Worm (Caenorhabditis elegans) whole organism, L1 larva: ENCODE results near the gene C49C3.15.

ENCODE experiments used
- C16A3.4 ChIP-seq: fragments of 150-350 bp; optimal IDR thresholded peaks from 2 replicates; lab custom pipeline; 2014; ENCODE audit warnings: missing biosample characterization, missing genetic modification characterization
- C34B4.2 ChIP-seq: sonication (generic microtip); optimal IDR thresholded peaks from 2 replicates; lab custom pipeline; 2017; ENCODE audit warnings: mild to moderate bottlenecking, missing genetic modification characterization, missing compliant biosample characterization
- aha-1 ChIP-seq: fragments of 150-350 bp; optimal IDR thresholded peaks from 2 replicates; lab custom pipeline; 2014; ENCODE audit warnings: missing biosample characterization, missing genetic modification characterization
- alr-1 ChIP-seq: fragments of 200-800 bp; sonication (Bioruptor generic); optimal IDR thresholded peaks from 2 replicates; lab custom pipeline; 2018; ENCODE audit warnings: borderline replicate concordance, mild to moderate bottlenecking, missing genetic modification characterization, missing compliant biosample characterization
- ama-1 ChIP-seq: fragments of 150-350 bp; optimal IDR thresholded peaks from 2 replicates; lab custom pipeline; 2014
- ceh-63 ChIP-seq: fragments of 200-800 bp; sonication (Bioruptor generic); optimal IDR thresholded peaks from 2 replicates; lab custom pipeline; 2018; ENCODE audit warnings: mild to moderate bottlenecking, missing genetic modification characterization, missing compliant biosample characterization
- ceh-8 ChIP-seq: fragments of 200-800 bp; sonication (Bioruptor generic); optimal IDR thresholded peaks from 2 replicates; lab custom pipeline; 2018; ENCODE audit warnings: mild to moderate bottlenecking, missing genetic modification characterization, moderate library complexity, missing compliant biosample characterization
- ceh-90 ChIP-seq: sonication (generic microtip); optimal IDR thresholded peaks from 2 replicates; lab custom pipeline; 2016; ENCODE audit warnings: missing genetic modification characterization, missing compliant biosample characterization
- ces-1 ChIP-seq: fragments of 150-350 bp; optimal IDR thresholded peaks from 2 replicates; lab custom pipeline; 2014; ENCODE audit warnings: missing biosample characterization, missing genetic modification reagents, missing genetic modification characterization
- dpl-1 ChIP-seq, 3 experiments: fragments of 150-350 bp in 2 of 3; sonication (generic microtip) in 1 of 3; optimal IDR thresholded peaks; 2 replicates each; lab custom pipeline; 2014 to 2017; ENCODE audit warnings: missing biosample characterization in 3 of 3, missing genetic modification characterization in 3 of 3, missing genetic modification reagents in 3 of 3
- dsc-1 ChIP-seq: sonication (generic microtip); optimal IDR thresholded peaks from 2 replicates; lab custom pipeline; 2016; ENCODE audit warnings: mild to moderate bottlenecking, missing genetic modification characterization, missing compliant biosample characterization
- efl-1 ChIP-seq, 4 experiments: fragments of 150-350 bp; optimal IDR thresholded peaks in 3 of 4; peaks in 1 of 4; 1 replicate in 1 of 4; 2 replicates in 3 of 4; lab custom pipeline; 2014; ENCODE audit warnings: missing biosample characterization in 2 of 4, missing genetic modification characterization in 2 of 4, missing genetic modification reagents in 2 of 4
- egl-27 ChIP-seq, 2 experiments: fragments of 150-350 bp in 1 of 2; sonication (generic microtip); optimal IDR thresholded peaks; 3 replicates each; lab custom pipeline; 2017 to 2018; ENCODE audit warnings: missing biosample characterization in 2 of 2, missing genetic modification characterization in 2 of 2, missing genetic modification reagents in 2 of 2
- elt-3 ChIP-seq, 6 experiments: fragments of 150-350 bp in 1 of 6; sonication (generic microtip); optimal IDR thresholded peaks; 2 replicates each; lab custom pipeline; 2017 to 2018; ENCODE audit warnings: missing biosample characterization in 6 of 6, missing genetic modification characterization in 6 of 6, inconsistent platforms in 1 of 6
- fkh-10 ChIP-seq: sonication (generic microtip); optimal IDR thresholded peaks from 2 replicates; lab custom pipeline; 2017; ENCODE audit warnings: missing biosample characterization, missing genetic modification reagents, missing genetic modification characterization
- fkh-4 ChIP-seq: sonication (generic microtip); optimal IDR thresholded peaks from 2 replicates; lab custom pipeline; 2016; ENCODE audit warnings: missing compliant biosample characterization, missing genetic modification characterization, borderline replicate concordance
- fkh-8 ChIP-seq: sonication (generic microtip); optimal IDR thresholded peaks from 2 replicates; lab custom pipeline; 2016; ENCODE audit warnings: mild to moderate bottlenecking, missing genetic modification characterization, missing compliant biosample characterization
- fos-1 ChIP-seq: fragments of 150-350 bp; optimal IDR thresholded peaks from 2 replicates; lab custom pipeline; 2014; ENCODE audit warnings: missing biosample characterization, missing genetic modification characterization
- grh-1 ChIP-seq: fragments of 200-800 bp; sonication (Bioruptor generic); IDR thresholded peaks from 2 replicates; pipeline ENCODE4 v1.3.6; 2022; ENCODE audit warnings: missing genetic modification reagents, missing genetic modification characterization, missing compliant biosample characterization
- hlh-17 ChIP-seq: fragments of 200-800 bp; sonication (Bioruptor generic); optimal IDR thresholded peaks from 2 replicates; lab custom pipeline; 2018; ENCODE audit warnings: missing genetic modification characterization, mild to moderate bottlenecking, missing compliant biosample characterization, moderate library complexity, borderline replicate concordance
- hlh-4 ChIP-seq: sonication (generic microtip); optimal IDR thresholded peaks from 2 replicates; lab custom pipeline; 2016; ENCODE audit warnings: mild to moderate bottlenecking, missing genetic modification characterization, missing compliant biosample characterization
- hpl-2 ChIP-seq: fragments of 150-350 bp; optimal IDR thresholded peaks from 2 replicates; lab custom pipeline; 2014; ENCODE audit warnings: missing biosample characterization, missing genetic modification reagents, missing genetic modification characterization
- isw-1 ChIP-seq: fragments of 200-800 bp; sonication (Bioruptor generic); IDR thresholded peaks from 2 replicates; pipeline ENCODE4 v1.3.6; 2022; ENCODE audit warnings: missing genetic modification characterization, missing compliant biosample characterization
- jun-1 ChIP-seq: fragments of 150-350 bp; optimal IDR thresholded peaks from 2 replicates; lab custom pipeline; 2014; ENCODE audit warnings: missing biosample characterization, missing genetic modification reagents, missing genetic modification characterization
- lin-13 ChIP-seq: fragments of 150-350 bp; optimal IDR thresholded peaks from 2 replicates; lab custom pipeline; 2014; ENCODE audit warnings: missing biosample characterization, missing genetic modification reagents, missing genetic modification characterization
- lin-14 ChIP-seq: fragments of 200-800 bp; sonication (Bioruptor generic); optimal IDR thresholded peaks from 2 replicates; lab custom pipeline; 2018; ENCODE audit warnings: mild to moderate bottlenecking, missing genetic modification characterization, moderate library complexity, missing compliant biosample characterization
- lin-39 ChIP-seq: fragments of 150-350 bp; optimal IDR thresholded peaks from 2 replicates; lab custom pipeline; 2014; ENCODE audit warnings: missing biosample characterization, missing genetic modification reagents, missing genetic modification characterization
- lsy-2 ChIP-seq, 2 experiments: fragments of 150-350 bp; optimal IDR thresholded peaks; 2 replicates each; lab custom pipeline; 2014; ENCODE audit warnings: missing biosample characterization in 2 of 2, missing genetic modification characterization in 2 of 2
- mab-9 ChIP-seq: fragments of 200-800 bp; sonication (Bioruptor generic); IDR thresholded peaks from 2 replicates; pipeline ENCODE4 v1.3.6; 2022; ENCODE audit warnings: missing genetic modification reagents, missing genetic modification characterization, missing compliant biosample characterization
- mdl-1 ChIP-seq, 2 experiments: fragments of 150-350 bp; optimal IDR thresholded peaks; 2 replicates each; lab custom pipeline; 2014 to 2017; ENCODE audit warnings: missing biosample characterization in 2 of 2, missing genetic modification characterization in 2 of 2, inconsistent platforms in 1 of 2
- mef-2 ChIP-seq: fragments of 150-350 bp; optimal IDR thresholded peaks from 2 replicates; lab custom pipeline; 2014; ENCODE audit warnings: missing biosample characterization, missing genetic modification characterization
- nhr-12 ChIP-seq: sonication (generic microtip); optimal IDR thresholded peaks from 2 replicates; lab custom pipeline; 2017; ENCODE audit warnings: missing biosample characterization, missing genetic modification characterization
- nhr-19 ChIP-seq: fragments of 200-800 bp; sonication (Bioruptor generic); conservative IDR thresholded peaks from 2 replicates; pipeline ENCODE4 v1.3.6; 2022; ENCODE audit warnings: missing genetic modification characterization, missing compliant biosample characterization
- nhr-237 ChIP-seq: fragments of 150-350 bp; optimal IDR thresholded peaks from 2 replicates; lab custom pipeline; 2014; ENCODE audit warnings: missing biosample characterization, missing genetic modification characterization
- nhr-28 ChIP-seq: fragments of 150-350 bp; optimal IDR thresholded peaks from 2 replicates; lab custom pipeline; 2014; ENCODE audit warnings: missing biosample characterization, missing genetic modification characterization
- nhr-76 ChIP-seq: sonication (generic microtip); optimal IDR thresholded peaks from 2 replicates; lab custom pipeline; 2017; ENCODE audit warnings: missing biosample characterization, missing genetic modification characterization
- nhr-90 ChIP-seq: sonication (generic microtip); optimal IDR thresholded peaks from 2 replicates; lab custom pipeline; 2016; ENCODE audit warnings: mild to moderate bottlenecking, missing genetic modification characterization, missing compliant biosample characterization; ENCODE audit not compliant: poor library complexity
- pag-3 ChIP-seq: sonication (generic microtip); optimal IDR thresholded peaks from 2 replicates; lab custom pipeline; 2017; ENCODE audit warnings: missing genetic modification characterization, mild to moderate bottlenecking, missing compliant biosample characterization, antibody characterized with exemption, borderline replicate concordance; ENCODE audit not compliant: insufficient read depth
- pax-3 ChIP-seq: fragments of 200-800 bp; sonication (Bioruptor generic); optimal IDR thresholded peaks from 2 replicates; lab custom pipeline; 2018; ENCODE audit warnings: mild to moderate bottlenecking, missing genetic modification characterization, moderate library complexity, missing compliant biosample characterization
- skn-1 ChIP-seq: fragments of 150-350 bp; optimal IDR thresholded peaks from 2 replicates; lab custom pipeline; 2014; ENCODE audit warnings: missing biosample characterization, missing genetic modification characterization
- sox-4 ChIP-seq: sonication (generic microtip); optimal IDR thresholded peaks from 2 replicates; lab custom pipeline; 2016; ENCODE audit warnings: missing genetic modification characterization, missing compliant biosample characterization
- sptf-1 ChIP-seq: fragments of 150-350 bp; optimal IDR thresholded peaks from 2 replicates; lab custom pipeline; 2014; ENCODE audit warnings: missing biosample characterization, missing genetic modification characterization
- tbx-2 ChIP-seq: sonication (generic microtip); optimal IDR thresholded peaks from 2 replicates; lab custom pipeline; 2016; ENCODE audit warnings: missing genetic modification characterization, missing compliant biosample characterization
- tlp-1 ChIP-seq: fragments of 150-350 bp; optimal IDR thresholded peaks from 2 replicates; lab custom pipeline; 2014; ENCODE audit warnings: missing biosample characterization, missing genetic modification characterization
- unc-30 ChIP-seq: sonication (generic microtip); optimal IDR thresholded peaks from 2 replicates; lab custom pipeline; 2017; ENCODE audit warnings: missing biosample characterization, missing genetic modification characterization
- unc-62 ChIP-seq: fragments of 150-350 bp; optimal IDR thresholded peaks from 2 replicates; lab custom pipeline; 2014; ENCODE audit warnings: missing biosample characterization, missing genetic modification reagents, missing genetic modification characterization
- unc-86 ChIP-seq: sonication (generic microtip); optimal IDR thresholded peaks from 2 replicates; lab custom pipeline; 2016; ENCODE audit warnings: missing genetic modification characterization, missing compliant biosample characterization
- unc-98 ChIP-seq: fragments of 200-800 bp; sonication (Bioruptor generic); IDR thresholded peaks from 2 replicates; pipeline ENCODE4 v1.3.6; 2022; ENCODE audit warnings: missing genetic modification characterization, missing compliant biosample characterization
- vab-15 ChIP-seq: sonication (generic microtip); optimal IDR thresholded peaks from 2 replicates; lab custom pipeline; 2017; ENCODE audit warnings: missing genotype, mild to moderate bottlenecking, missing genetic modification characterization, missing compliant biosample characterization
- ztf-4 ChIP-seq: fragments of 150-350 bp; optimal IDR thresholded peaks from 2 replicates; lab custom pipeline; 2014; ENCODE audit warnings: missing biosample characterization, missing genetic modification characterization

Gene C49C3.15

ce11 chrIV:17376127-17376526 is 42.1 kb downstream of the C49C3.15 start, which contains the start of gene haf-1:
haf-1 (plus strand) TSS chrIV:17376427.
- TF ChIP-seq C16A3.4 (tag; lab: Kevin White, UChicago) (no peak), efl-1 (optimal IDR thresholded peaks at IDR 0.05; lab: Kevin White, UChicago) (no peak), efl-1 (GFP tag; optimal IDR thresholded peaks at IDR 0.05 in 1 of 2; lab: Kevin White, UChicago) (peak in 1 of 2 experiments; percentile 13)

- TF ChIP-seq hpl-2 (GFP tag; lab: Kevin White, UChicago) (no peak), egl-27 (tag; optimal IDR thresholded peaks at IDR 0.05; lab: Kevin White, UChicago) (no peak), ceh-8 (GFP tag; lab: Kevin White, UChicago) (no peak), skn-1 (tag; lab: Kevin White, UChicago) (peak; percentile 3), sox-4 (tag; lab: Kevin White, UChicago) (no peak), pax-3 (tag; lab: Kevin White, UChicago) (no peak), C34B4.2 (tag; lab: Kevin White, UChicago) (no peak), sptf-1 (tag; lab: Kevin White, UChicago) (no peak), mdl-1 (tag; optimal IDR thresholded peaks at IDR 0.05; lab: Kevin White, UChicago) (no peak), nhr-28 (tag; lab: Kevin White, UChicago) (no peak), nhr-90 (tag; lab: Kevin White, UChicago) (peak; percentile 9), unc-98 (GFP tag; lab: Robert Waterston, UW) (no peak), lin-13 (GFP tag; lab: Kevin White, UChicago) (no peak), vab-15 (no peak), pag-3 (tag; lab: Kevin White, UChicago) (no peak), unc-62 (GFP tag; lab: Kevin White, UChicago) (no peak), unc-30 (tag; lab: Kevin White, UChicago) (no peak), isw-1 (no peak), nhr-12 (tag; lab: Kevin White, UChicago) (no peak), elt-3 (tag; optimal IDR thresholded peaks at IDR 0.05; lab: Kevin White, UChicago) (no peak), hlh-17 (GFP tag; lab: Kevin White, UChicago) (no peak), unc-86 (tag; lab: Kevin White, UChicago) (no peak), dsc-1 (no peak), lin-14 (GFP tag; lab: Kevin White, UChicago) (no peak), ceh-90 (no peak), mab-9 (no peak), fkh-8 (tag; lab: Kevin White, UChicago) (no peak), nhr-19 (GFP tag; lab: Robert Waterston, UW) (no peak), tlp-1 (no peak), fkh-10 (no peak), mef-2 (no peak), ztf-4 (no peak), dpl-1 (GFP tag; optimal IDR thresholded peaks at IDR 0.05; lab: Kevin White, UChicago) (peak in 2 of 3 experiments; percentile 21 to 49), ces-1 (GFP tag; lab: Kevin White, UChicago) (no peak), grh-1 (GFP tag; lab: Robert Waterston, UW) (no peak), lsy-2 (tag; optimal IDR thresholded peaks at IDR 0.05; lab: Kevin White, UChicago) (peak; percentile 19 to 50), fkh-4 (tag; lab: Kevin White, UChicago) (no peak), ama-1 (no peak), aha-1 (tag; lab: Kevin White, UChicago) (no peak), tbx-2 (no peak), hlh-4 (no peak), jun-1 (no peak), nhr-76 (tag; lab: Kevin White, UChicago) (no peak), lin-39 (tag; lab: Kevin White, UChicago) (no peak), fos-1 (no peak), alr-1 (no peak), ceh-63 (GFP tag; lab: Kevin White, UChicago) (no peak), nhr-237 (tag; lab: Kevin White, UChicago) (no peak), C16A3.4 (tag; lab: Kevin White, UChicago) (peak; percentile 11)
Observed at ce11 chrIV:17380061-17380680, 46.1 kb downstream of the C49C3.15 start, which contains the start of the genes C30H6.9 and dlat-2. C30H6.9 (minus strand) TSS chrIV:17380170. dlat-2 (plus strand) TSS chrIV:17380626.
